Fruit fly (Drosophila melanogaster) whole organism, pupa: ENCODE data around the gene CG34242.

Experiments used
- CG10348 ChIP-seq: fragments of 200-800 bp; sonication (Bioruptor generic); IDR thresholded peaks from 2 replicates; pipeline ENCODE4 v1.3.6; 2022; ENCODE audit warnings: missing biosample characterization, missing genetic modification characterization
- CG12605 ChIP-seq: fragments of 200-800 bp; sonication (Bioruptor generic); IDR thresholded peaks from 2 replicates; pipeline ENCODE4 v1.3.6; 2022; ENCODE audit warnings: missing biosample characterization, missing genetic modification characterization
- CG13204 ChIP-seq: fragments of 200-800 bp; sonication (Bioruptor generic); optimal IDR thresholded peaks from 2 replicates; lab custom pipeline; 2018; ENCODE audit warnings: missing biosample characterization, mild to moderate bottlenecking, missing genetic modification characterization, moderate library complexity
- CG14655 ChIP-seq: fragments of 200-800 bp; sonication (Bioruptor generic); optimal IDR thresholded peaks from 3 replicates; lab custom pipeline; 2017; ENCODE audit warnings: mild to moderate bottlenecking, missing biosample characterization, missing genetic modification reagents, missing genetic modification characterization
- CG15710 ChIP-seq: fragments of 200-800 bp; sonication (Bioruptor generic); optimal IDR thresholded peaks from 2 replicates; lab custom pipeline; 2018; ENCODE audit warnings: missing biosample characterization, mild to moderate bottlenecking, missing genetic modification characterization, moderate library complexity
- CG17806 ChIP-seq: fragments of 200-800 bp; sonication (Bioruptor generic); optimal IDR thresholded peaks from 2 replicates; lab custom pipeline; 2018; ENCODE audit warnings: missing biosample characterization, mild to moderate bottlenecking, missing genetic modification characterization, moderate library complexity
- CG32121 ChIP-seq: fragments of 200-800 bp; sonication (Bioruptor generic); IDR thresholded peaks from 2 replicates; pipeline ENCODE4 v1.3.6; 2022; ENCODE audit warnings: missing biosample characterization, missing genetic modification characterization
- CG34367 ChIP-seq: fragments of 200-800 bp; sonication (Bioruptor generic); optimal IDR thresholded peaks from 2 replicates; lab custom pipeline; 2018; ENCODE audit warnings: missing biosample characterization, mild to moderate bottlenecking, missing genetic modification characterization
- CG4496 ChIP-seq: fragments of 200-800 bp; sonication (Bioruptor generic); IDR thresholded peaks from 3 replicates; pipeline ENCODE4 v1.3.6; 2022; ENCODE audit warnings: missing biosample characterization, missing genetic modification characterization
- CG8159 ChIP-seq: fragments of 200-800 bp; sonication (Bioruptor generic); optimal IDR thresholded peaks from 3 replicates; lab custom pipeline; 2018; ENCODE audit warnings: missing biosample characterization, mild to moderate bottlenecking, missing genetic modification characterization, moderate library complexity
- CG8301 ChIP-seq: fragments of 200-800 bp; sonication (Bioruptor generic); optimal IDR thresholded peaks from 2 replicates; lab custom pipeline; 2018; ENCODE audit warnings: missing biosample characterization, mild to moderate bottlenecking, missing genetic modification characterization
- CG9948 ChIP-seq: fragments of 200-800 bp; sonication (Bioruptor generic); optimal IDR thresholded peaks from 2 replicates; lab custom pipeline; 2018; ENCODE audit warnings: missing biosample characterization, mild to moderate bottlenecking, missing genetic modification characterization, moderate library complexity
- D1 ChIP-seq: fragments of 200-800 bp; sonication (Bioruptor generic); optimal IDR thresholded peaks from 2 replicates; lab custom pipeline; 2018; ENCODE audit warnings: missing biosample characterization, mild to moderate bottlenecking, missing genetic modification characterization, moderate library complexity
- EcR ChIP-seq: fragments of 200-800 bp; sonication (Bioruptor generic); optimal IDR thresholded peaks from 3 replicates; lab custom pipeline; 2019; ENCODE audit warnings: missing biosample characterization, missing genetic modification characterization, mild to moderate bottlenecking, moderate library complexity, missing genetic modification reagents
- Ets98B ChIP-seq: fragments of 200-800 bp; sonication (Bioruptor generic); IDR thresholded peaks from 2 replicates; pipeline ENCODE4 v1.3.6; 2022; ENCODE audit warnings: missing biosample characterization, missing genetic modification characterization
- Pif1A ChIP-seq: fragments of 200-800 bp; sonication (Bioruptor generic); optimal IDR thresholded peaks from 3 replicates; lab custom pipeline; 2016; ENCODE audit warnings: missing biosample characterization, missing genetic modification characterization
- Pif1B ChIP-seq: fragments of 200-800 bp; sonication (Bioruptor generic); optimal IDR thresholded peaks from 3 replicates; lab custom pipeline; 2016; ENCODE audit warnings: missing biosample characterization, missing genetic modification characterization
- Snoo ChIP-seq: fragments of 200-800 bp; sonication (Bioruptor generic); optimal IDR thresholded peaks from 3 replicates; lab custom pipeline; 2017; ENCODE audit warnings: missing biosample characterization, mild to moderate bottlenecking, missing genetic modification characterization, inconsistent platforms
- fd96Ca ChIP-seq: fragments of 200-800 bp; sonication (Bioruptor generic); IDR thresholded peaks from 3 replicates; pipeline ENCODE4 v1.3.6; 2022; ENCODE audit warnings: missing biosample characterization, missing genetic modification characterization
- gl ChIP-seq: fragments of 200-800 bp; sonication (Bioruptor generic); optimal IDR thresholded peaks from 2 replicates; lab custom pipeline; 2018; ENCODE audit warnings: missing biosample characterization, mild to moderate bottlenecking, missing genetic modification characterization
- rn ChIP-seq: fragments of 200-800 bp; sonication (Bioruptor generic); IDR thresholded peaks from 2 replicates; pipeline ENCODE4 v1.3.6; 2022; ENCODE audit warnings: missing biosample characterization, missing genetic modification characterization

CG34242 gene

dm6 chr3L:12529431-12530007 lies 4.3 kb upstream of the CG34242 start:
- TF ChIP-seq CG10348 (no peak), CG15710 (peak; percentile 47), EcR (no peak), rn (0 out of 2 replicates have a peak, but pooled peaks have one; percentile 22), CG12605 (GFP tag; lab: Robert Waterston, UW) (peak; percentile 72), CG17806 (tag; lab: Kevin White, UChicago) (peak; percentile 62), CG13204 (no peak), fd96Ca (peak; percentile 72; the same call in 2 of the 3 replicates), CG34367 (peak; percentile 58), Ets98B (peak; percentile 82), CG8301 (tag; lab: Kevin White, UChicago) (peak; percentile 73), CG8159 (tag; lab: Kevin White, UChicago) (peak; percentile 60), CG32121 (GFP tag; lab: Robert Waterston, UW) (peak; percentile 74), Pif1A (GFP tag; lab: Kevin White, UChicago) (peak; percentile 79), D1 (tag; lab: Kevin White, UChicago) (no peak), CG4496 (GFP tag; lab: Robert Waterston, UW) (peak; percentile 85), Pif1B (GFP tag; lab: Kevin White, UChicago) (peak; percentile 51), gl (tag; lab: Kevin White, UChicago) (peak; percentile 39), Snoo (tag; lab: Kevin White, UChicago) (peak; percentile 68), CG9948 (tag; lab: Kevin White, UChicago) (peak; percentile 51), CG14655 (peak; percentile 71)
- TF ChIP-seq, all 21 proteins: peak for 17

dm6 chr3L:12530044-12530443 lies 3.8 kb upstream of the CG34242 start, which contains the start of gene nst:
TSS of gene nst (minus strand) at chr3L:12530171.
- no peak for TF ChIP-seq CG14655
- TF ChIP-seq CG10348: no peak
- TF ChIP-seq Pif1B (GFP tag; lab: Kevin White, UChicago): no peak
- no peak for TF ChIP-seq CG4496 (GFP tag; lab: Robert Waterston, UW)
- TF ChIP-seq CG8301 (tag; lab: Kevin White, UChicago): no peak
- no peak for TF ChIP-seq CG15710
- no peak for TF ChIP-seq CG32121 (GFP tag; lab: Robert Waterston, UW)
- no peak for TF ChIP-seq gl (tag; lab: Kevin White, UChicago)
- no peak for TF ChIP-seq CG17806 (tag; lab: Kevin White, UChicago)
- TF ChIP-seq Ets98B: no peak
- TF ChIP-seq CG34367: no peak
- no peak for TF ChIP-seq CG12605 (GFP tag; lab: Robert Waterston, UW)
- no peak for TF ChIP-seq EcR

- no peak for TF ChIP-seq CG13204
- TF ChIP-seq CG9948 (tag; lab: Kevin White, UChicago): no peak
- no peak for TF ChIP-seq rn
- TF ChIP-seq Pif1A (GFP tag; lab: Kevin White, UChicago): no peak
- TF ChIP-seq Snoo (tag; lab: Kevin White, UChicago): no peak
- TF ChIP-seq CG32121 (GFP tag; lab: Robert Waterston, UW): no peak
Measured at dm6 chr3L:12532220-12532619, 1.6 kb upstream of the CG34242 start.

- TF ChIP-seq CG34367 (no peak), Pif1B (GFP tag; lab: Kevin White, UChicago) (no peak), CG10348 (no peak), EcR (no peak), rn (no peak), CG32121 (GFP tag; lab: Robert Waterston, UW) (no peak), CG17806 (tag; lab: Kevin White, UChicago) (no peak), Pif1A (GFP tag; lab: Kevin White, UChicago) (no peak)
Measured at dm6 chr3L:12534318-12534717, 522 bp downstream of the CG34242 start, which contains the start of gene Pmm2. TSS of gene Pmm2 (plus strand) at chr3L:12534590.

dm6 chr3L:12537123-12537522 lies 3.3 kb downstream of the CG34242 start, which contains the start of gene CG4069:
TSS of gene CG4069 (minus strand) at chr3L:12537315.
- TF ChIP-seq CG8159 (tag; lab: Kevin White, UChicago) (no peak), CG14655 (no peak), EcR (no peak), CG34367 (no peak), CG17806 (tag; lab: Kevin White, UChicago) (no peak)

dm6 chr3L:12549471-12549870 lies 15.7 kb downstream of the CG34242 start:
- peak; percentile 20 for TF ChIP-seq CG8159 (tag; lab: Kevin White, UChicago)
- no peak for TF ChIP-seq D1 (tag; lab: Kevin White, UChicago)

dm6 chr3L:12551671-12552070 lies 17.9 kb downstream of the CG34242 start:
- no peak for TF ChIP-seq D1 (tag; lab: Kevin White, UChicago)
- TF ChIP-seq CG14655: peak; percentile 75
- TF ChIP-seq rn: 0 out of 2 replicates have a peak, but pooled peaks have one; percentile 36
- peak; percentile 78 for TF ChIP-seq Pif1A (GFP tag; lab: Kevin White, UChicago)
- no peak for TF ChIP-seq EcR
- peak; percentile 76 for TF ChIP-seq Pif1B (GFP tag; lab: Kevin White, UChicago)
- TF ChIP-seq fd96Ca: peak; percentile 84
- TF ChIP-seq Snoo (tag; lab: Kevin White, UChicago): peak; percentile 72
- peak; percentile 80 for TF ChIP-seq CG15710
- TF ChIP-seq CG34367: peak; percentile 75
- TF ChIP-seq CG17806 (tag; lab: Kevin White, UChicago): peak; percentile 75
- peak; percentile 58 for TF ChIP-seq gl (tag; lab: Kevin White, UChicago)
- TF ChIP-seq CG13204: peak; percentile 46
- peak; percentile 70 for TF ChIP-seq CG9948 (tag; lab: Kevin White, UChicago)
- TF ChIP-seq CG12605 (GFP tag; lab: Robert Waterston, UW): peak; percentile 64
- peak; percentile 76 for TF ChIP-seq CG4496 (GFP tag; lab: Robert Waterston, UW)
- TF ChIP-seq CG8301 (tag; lab: Kevin White, UChicago): peak; percentile 64
- peak; percentile 78 for TF ChIP-seq CG8159 (tag; lab: Kevin White, UChicago)
- peak; percentile 73 for TF ChIP-seq Ets98B
- TF ChIP-seq CG10348: no peak
- peak; percentile 70 for TF ChIP-seq CG32121 (GFP tag; lab: Robert Waterston, UW)
